Fruit fly (Drosophila melanogaster) whole organism, wandering third instar larva: ENCODE measurements around the gene Ugt35C1.

ENCODE experiments used
- Abd-B ChIP-seq: fragments of >200 bp; optimal IDR thresholded peaks from 2 replicates; lab custom pipeline; 2017; ENCODE audit warnings: missing biosample characterization, missing genetic modification characterization
- CG9705 ChIP-seq: fragments of 200-800 bp; sonication (Bioruptor generic); optimal IDR thresholded peaks from 2 replicates; lab custom pipeline; 2018; ENCODE audit warnings: missing biosample characterization, mild to moderate bottlenecking, missing genetic modification characterization
- CrebA ChIP-seq: fragments of 200-800 bp; sonication (Bioruptor generic); optimal IDR thresholded peaks from 2 replicates; lab custom pipeline; 2016; ENCODE audit warnings: missing biosample characterization, mild to moderate bottlenecking, missing genetic modification characterization, borderline replicate concordance
- Dif ChIP-seq: fragments of 200-275, 200-300 bp; sonication (Bioruptor generic); optimal IDR thresholded peaks from 2 replicates; lab custom pipeline; 2018; ENCODE audit warnings: missing biosample characterization, missing genetic modification characterization; ENCODE audit not compliant: partially characterized antibody
- GATAd ChIP-seq: sonication (Bioruptor generic); optimal IDR thresholded peaks from 2 replicates; lab custom pipeline; 2016; ENCODE audit warnings: missing biosample characterization, missing genetic modification characterization
- HLH106 ChIP-seq: fragments of 200-800 bp; optimal IDR thresholded peaks from 3 replicates; lab custom pipeline; 2019; ENCODE audit warnings: missing biosample characterization, mild to moderate bottlenecking, missing genetic modification characterization, moderate library complexity
- Hnf4 ChIP-seq: fragments of 200-800 bp; sonication (Bioruptor generic); optimal IDR thresholded peaks from 2 replicates; lab custom pipeline; 2016; ENCODE audit warnings: missing biosample characterization, mild to moderate bottlenecking, missing genetic modification characterization
- Hr78 ChIP-seq: fragments of >200 bp; optimal IDR thresholded peaks from 2 replicates; lab custom pipeline; 2017; ENCODE audit warnings: missing biosample characterization, missing genetic modification characterization
- Hr83 ChIP-seq: fragments of 200-300 bp; sonication (Bioruptor generic); optimal IDR thresholded peaks from 2 replicates; lab custom pipeline; 2016; ENCODE audit warnings: missing biosample characterization, mild to moderate bottlenecking, missing genetic modification characterization, moderate library complexity; ENCODE audit not compliant: poor library complexity, severe bottlenecking
- Jra ChIP-seq: sonication (Bioruptor generic); optimal IDR thresholded peaks from 2 replicates; lab custom pipeline; 2016; ENCODE audit warnings: missing biosample characterization, missing genetic modification characterization
- Mio ChIP-seq: sonication (Bioruptor generic); optimal IDR thresholded peaks from 2 replicates; lab custom pipeline; 2016; ENCODE audit warnings: missing biosample characterization, missing genetic modification characterization
- Myc ChIP-seq: fragments of >200 bp; optimal IDR thresholded peaks from 2 replicates; lab custom pipeline; 2017
- N ChIP-seq: fragments of >200 bp; optimal IDR thresholded peaks from 2 replicates; lab custom pipeline; 2018; ENCODE audit warnings: missing biosample characterization, missing external identifiers, missing genetic modification characterization
- Rel ChIP-seq, 2 experiments: fragments of 200-800 bp; sonication (Bioruptor generic) in 1 of 2; optimal IDR thresholded peaks; 2 replicates in 1 of 2; 3 replicates in 1 of 2; lab custom pipeline; 2016 to 2019; ENCODE audit warnings: mild to moderate bottlenecking in 2 of 2, missing biosample characterization in 2 of 2, missing genetic modification characterization in 2 of 2, moderate library complexity in 1 of 2
- Sp1 ChIP-seq: fragments of 200-800 bp; sonication (Bioruptor generic); optimal IDR thresholded peaks from 3 replicates; lab custom pipeline; 2019; ENCODE audit warnings: missing biosample characterization, mild to moderate bottlenecking, missing genetic modification characterization, moderate library complexity
- br ChIP-seq: fragments of 200-800 bp; sonication (Bioruptor generic); optimal IDR thresholded peaks from 2 replicates; lab custom pipeline; 2016; ENCODE audit warnings: missing biosample characterization, missing genetic modification characterization
- brk ChIP-seq: fragments of 200-800 bp; sonication (Bioruptor generic); optimal IDR thresholded peaks from 2 replicates; lab custom pipeline; 2016; ENCODE audit warnings: missing biosample characterization, mild to moderate bottlenecking, missing genetic modification characterization
- dmrt93B ChIP-seq: fragments of 200-800 bp; sonication (Bioruptor generic); optimal IDR thresholded peaks from 2 replicates; lab custom pipeline; 2018; ENCODE audit warnings: missing biosample characterization, mild to moderate bottlenecking, missing genetic modification characterization
- dsf ChIP-seq: sonication (Bioruptor generic); optimal IDR thresholded peaks from 2 replicates; lab custom pipeline; 2016; ENCODE audit warnings: missing biosample characterization, missing genetic modification characterization, borderline replicate concordance
- ey ChIP-seq: fragments of 200-800 bp; sonication (Bioruptor generic); optimal IDR thresholded peaks from 2 replicates; lab custom pipeline; 2016; ENCODE audit warnings: missing biosample characterization, missing genetic modification characterization
- foxo ChIP-seq, 2 experiments: fragments of 200-800 bp; sonication (Bioruptor generic); optimal IDR thresholded peaks; 2 replicates in 1 of 2; 3 replicates in 1 of 2; lab custom pipeline; 2016 to 2017; ENCODE audit warnings: missing biosample characterization in 2 of 2, missing genetic modification characterization in 2 of 2
- fru ChIP-seq: fragments of 200-800 bp; sonication (Bioruptor generic); optimal IDR thresholded peaks from 3 replicates; lab custom pipeline; 2016; ENCODE audit warnings: missing biosample characterization, mild to moderate bottlenecking, missing genetic modification characterization
- jim ChIP-seq: fragments of 175-275, 200-325 bp; sonication (Bioruptor generic); optimal IDR thresholded peaks from 2 replicates; lab custom pipeline; 2016; ENCODE audit warnings: missing biosample characterization, mild to moderate bottlenecking, missing genetic modification characterization
- lola ChIP-seq: fragments of >200 bp; optimal IDR thresholded peaks from 2 replicates; lab custom pipeline; 2017; ENCODE audit warnings: missing biosample characterization, missing genetic modification characterization
- pan ChIP-seq: fragments of >200 bp; optimal IDR thresholded peaks from 2 replicates; lab custom pipeline; 2017
- rgr ChIP-seq: fragments of 200-800 bp; sonication (Bioruptor generic); optimal IDR thresholded peaks from 3 replicates; lab custom pipeline; 2016; ENCODE audit warnings: missing biosample characterization, mild to moderate bottlenecking, missing genetic modification characterization
- sage ChIP-seq: fragments of 200-800 bp; sonication (Bioruptor generic); optimal IDR thresholded peaks from 2 replicates; lab custom pipeline; 2016; ENCODE audit warnings: missing biosample characterization, mild to moderate bottlenecking, missing genetic modification characterization
- sv ChIP-seq: fragments of 200-800 bp; sonication (Bioruptor generic); optimal IDR thresholded peaks from 3 replicates; lab custom pipeline; 2016; ENCODE audit warnings: missing biosample characterization, missing genetic modification characterization
- tai ChIP-seq: sonication (Bioruptor generic); optimal IDR thresholded peaks from 2 replicates; lab custom pipeline; 2016; ENCODE audit warnings: missing biosample characterization, missing genetic modification characterization
- woc ChIP-seq: sonication (Bioruptor generic); optimal IDR thresholded peaks from 2 replicates; lab custom pipeline; 2016; ENCODE audit warnings: missing biosample characterization, mild to moderate bottlenecking, missing genetic modification characterization

Ugt35C1 gene

dm6 chr3R:11145135-11145534 lies 17.0 kb upstream of the Ugt35C1 start, which contains the start of gene CheA86a:
CheA86a (minus strand) TSS chr3R:11145235.
- TF ChIP-seq GATAd (GFP tag; lab: Kevin White, UChicago) = no peak

DNA sequence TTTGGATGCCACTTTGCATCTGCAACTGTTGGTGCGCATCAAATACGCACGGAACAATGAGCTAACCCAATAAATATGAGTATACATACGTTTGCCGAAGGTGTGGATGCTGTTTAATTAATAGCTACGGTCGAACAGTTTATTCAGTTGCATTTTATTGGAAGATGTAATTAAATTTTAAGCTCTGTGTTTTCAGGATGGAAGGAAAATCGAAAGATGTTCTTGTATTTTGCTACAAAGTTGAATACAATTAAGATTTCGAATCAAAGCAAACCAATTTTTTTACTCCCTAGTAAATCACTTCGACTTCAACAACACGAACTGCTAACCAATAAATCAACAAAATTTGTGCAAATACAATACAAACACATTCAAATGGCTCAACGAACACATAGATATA lies 8.7 kb upstream of the Ugt35C1 start, which contains the start of gene mAcon2:
TSS of gene mAcon2 (plus strand) at position 301 of the 400 bp plus-strand sequence.
- TF ChIP-seq GATAd (GFP tag; lab: Kevin White, UChicago) = no peak
- TF ChIP-seq CrebA (GFP tag; lab: Kevin White, UChicago) = no peak
- TF ChIP-seq Jra (GFP tag; lab: Kevin White, UChicago) = no peak
- no peak for TF ChIP-seq N
- TF ChIP-seq fru (GFP tag; lab: Kevin White, UChicago) = no peak

DNA sequence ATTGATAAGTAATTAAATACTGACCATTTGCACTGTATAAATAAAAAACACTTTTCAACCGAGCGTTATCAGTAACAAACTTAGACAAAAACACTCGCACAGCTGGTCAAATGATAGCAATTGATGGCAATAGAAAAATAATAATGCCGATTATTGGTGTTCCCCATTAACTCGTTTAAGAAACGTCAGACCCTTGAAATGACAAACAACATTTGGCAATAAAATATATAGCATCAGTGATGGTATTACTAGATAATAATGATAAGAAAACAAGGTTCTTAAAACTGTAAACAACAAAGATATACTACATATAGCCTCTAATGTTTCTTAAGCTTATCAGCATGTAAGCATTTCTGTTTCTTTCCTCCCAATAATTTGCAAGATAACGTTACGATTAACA lies 1.7 kb downstream of the Ugt35C1 start:
- TF ChIP-seq Rel (GFP tag; optimal IDR thresholded peaks at IDR 0.05; lab: Kevin White, UChicago) (no peak), Rel (tag; optimal IDR thresholded peaks at IDR 0.05; lab: Kevin White, UChicago) (peak; percentile 68), ey (no peak), fru (GFP tag; lab: Kevin White, UChicago) (peak; percentile 63), dmrt93B (no peak)

DNA sequence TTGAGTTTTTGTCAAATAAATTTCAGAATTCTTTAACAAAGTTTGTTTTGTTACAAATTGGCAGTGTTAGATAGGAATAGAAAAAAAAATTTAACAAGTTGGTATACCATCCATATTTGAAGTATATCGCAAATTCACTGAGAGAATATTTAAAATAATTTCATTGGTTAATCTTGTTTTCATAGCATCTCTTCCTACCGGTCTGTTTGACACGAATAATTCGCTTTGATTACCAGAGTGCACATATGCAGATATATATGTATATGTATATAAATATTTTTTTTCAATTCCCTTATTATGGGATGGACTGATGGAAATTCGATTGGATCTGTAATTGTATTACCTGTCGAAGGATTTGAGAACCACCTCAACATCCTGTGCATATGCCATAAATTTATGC lies 12.5 kb downstream of the Ugt35C1 start, which contains the start of gene SdhCL:
TSS of gene SdhCL (minus strand) at position 101 of the 400 bp plus-strand sequence.
- TF ChIP-seq pan (lab: Kevin White, UChicago) (no peak), Abd-B (GFP tag; lab: Kevin White, UChicago) (no peak), tai (GFP tag; lab: Kevin White, UChicago) (no peak), dmrt93B (no peak)

- no peak for TF ChIP-seq sv (GFP tag; lab: Kevin White, UChicago)
- TF ChIP-seq Jra (GFP tag; lab: Kevin White, UChicago) = no peak
- TF ChIP-seq br (GFP tag; lab: Kevin White, UChicago) = no peak
- no peak for TF ChIP-seq Mio (GFP tag; lab: Kevin White, UChicago)
- TF ChIP-seq dsf (GFP tag; lab: Kevin White, UChicago) = no peak
- no peak for TF ChIP-seq Rel (GFP tag; optimal IDR thresholded peaks at IDR 0.05; lab: Kevin White, UChicago)
- TF ChIP-seq Rel (tag; optimal IDR thresholded peaks at IDR 0.05; lab: Kevin White, UChicago) = no peak
- no peak for TF ChIP-seq CrebA (GFP tag; lab: Kevin White, UChicago)
- TF ChIP-seq sage (GFP tag; lab: Kevin White, UChicago) = no peak
- no peak for TF ChIP-seq Hr78 (GFP tag; lab: Kevin White, UChicago)
- TF ChIP-seq lola (GFP tag; lab: Kevin White, UChicago) = no peak
- no peak for TF ChIP-seq CG9705 (GFP tag; lab: Kevin White, UChicago)
- no peak for TF ChIP-seq Sp1 (GFP tag; lab: Kevin White, UChicago)
- TF ChIP-seq pan (lab: Kevin White, UChicago) = no peak
- no peak for TF ChIP-seq jim (GFP tag; lab: Kevin White, UChicago)
- TF ChIP-seq HLH106 (tag; lab: Kevin White, UChicago) = no peak
- no peak for TF ChIP-seq Hnf4 (GFP tag; lab: Kevin White, UChicago)
- no peak for TF ChIP-seq N
- TF ChIP-seq, all 38 proteins: peak for 0
Observed at dm6 chr3R:11088120-11088519, 40.0 kb downstream of the Ugt35C1 start, which contains the start of gene CG43449. CG43449 (plus strand) TSS chr3R:11088420.

dm6 chr3R:11081701-11082100 lies 46.4 kb downstream of the Ugt35C1 start:
- TF ChIP-seq lola (GFP tag; lab: Kevin White, UChicago) (no peak), tai (GFP tag; lab: Kevin White, UChicago) (no peak), br (GFP tag; lab: Kevin White, UChicago) (no peak), Myc (no peak), jim (GFP tag; lab: Kevin White, UChicago) (no peak), sv (GFP tag; lab: Kevin White, UChicago) (no peak), foxo (GFP tag; optimal IDR thresholded peaks at IDR 0.05; lab: Kevin White, UChicago) (no peak), Hnf4 (GFP tag; lab: Kevin White, UChicago) (no peak), dmrt93B (no peak), Mio (GFP tag; lab: Kevin White, UChicago) (no peak), rgr (GFP tag; lab: Kevin White, UChicago) (no peak), pan (lab: Kevin White, UChicago) (no peak), Jra (GFP tag; lab: Kevin White, UChicago) (no peak), brk (GFP tag; lab: Kevin White, UChicago) (no peak), N (no peak), woc (GFP tag; lab: Kevin White, UChicago) (no peak), dsf (GFP tag; lab: Kevin White, UChicago) (no peak), Dif (no peak), Hr83 (GFP tag; lab: Kevin White, UChicago) (no peak)
